Worm (Caenorhabditis elegans) whole organism, L4 larva: ENCODE results near the gene F59F5.7.

Experiments
- D1046.2 ChIP-seq: fragments of 200-800 bp; sonication (Bioruptor generic); IDR thresholded peaks from 2 replicates; pipeline ENCODE4 v1.3.6; 2022; ENCODE audit warnings: missing genetic modification characterization, missing compliant biosample characterization
- F10B5.3 ChIP-seq: sonication (generic microtip); optimal IDR thresholded peaks from 2 replicates; lab custom pipeline; 2016; ENCODE audit warnings: mild to moderate bottlenecking, missing genetic modification characterization, missing compliant biosample characterization
- R02D3.7 ChIP-seq: fragments of 150-350 bp; sonication (generic microtip); optimal IDR thresholded peaks from 3 replicates; lab custom pipeline; 2014; ENCODE audit warnings: missing biosample characterization, missing genetic modification characterization
- T20F7.1 ChIP-seq: fragments of 200-800 bp; sonication (Bioruptor generic); optimal IDR thresholded peaks from 2 replicates; lab custom pipeline; 2018; ENCODE audit warnings: mild to moderate bottlenecking, missing genetic modification characterization, missing compliant biosample characterization
- Y5F2A.4 ChIP-seq: fragments of 200-800 bp; sonication (Bioruptor generic); optimal IDR thresholded peaks from 2 replicates; lab custom pipeline; 2018; ENCODE audit warnings: mild to moderate bottlenecking, missing genetic modification characterization, missing compliant biosample characterization
- Y75B8A.6 ChIP-seq: fragments of 200-800 bp; sonication (Bioruptor generic); IDR thresholded peaks from 2 replicates; pipeline ENCODE4 v1.3.6; 2022; ENCODE audit warnings: missing genetic modification reagents, missing genetic modification characterization, missing compliant biosample characterization
- aha-1 ChIP-seq: fragments of 150-350 bp; peaks from one replicate; lab custom pipeline; 2014; ENCODE audit warnings: missing biosample characterization, missing genetic modification characterization
- aly-2 ChIP-seq: sonication (generic microtip); optimal IDR thresholded peaks from 2 replicates; lab custom pipeline; 2018; ENCODE audit warnings: missing biosample characterization, missing genetic modification characterization
- ama-1 ChIP-seq: fragments of 150-350 bp; optimal IDR thresholded peaks from 2 replicates; lab custom pipeline; 2014; ENCODE audit warnings: inconsistent platforms, mixed read lengths
- arid-1 ChIP-seq: fragments of 200-800 bp; sonication (Bioruptor generic); conservative IDR thresholded peaks from 2 replicates; pipeline ENCODE4 v1.3.6; 2022; ENCODE audit warnings: missing genetic modification reagents, missing genetic modification characterization, missing compliant biosample characterization
- attf-4 ChIP-seq: sonication (generic microtip); optimal IDR thresholded peaks from 3 replicates; lab custom pipeline; 2017; ENCODE audit warnings: missing biosample characterization, missing genetic modification characterization
- ceh-20 ChIP-seq: fragments of 200-800 bp; sonication (Bioruptor generic); IDR thresholded peaks from 2 replicates; pipeline ENCODE4 v1.3.6; 2022; ENCODE audit warnings: missing genetic modification reagents, missing genetic modification characterization, missing compliant biosample characterization
- ceh-44 ChIP-seq: fragments of 200-800 bp; sonication (Bioruptor generic); IDR thresholded peaks from 2 replicates; pipeline ENCODE4 v1.3.6; 2022; ENCODE audit warnings: missing genetic modification reagents, missing genetic modification characterization, missing compliant biosample characterization
- ceh-62 ChIP-seq: sonication (generic microtip); optimal IDR thresholded peaks from 2 replicates; lab custom pipeline; 2017; ENCODE audit warnings: missing biosample characterization, missing genetic modification characterization
- ces-1 ChIP-seq: fragments of 150-350 bp; sonication (generic microtip); optimal IDR thresholded peaks from 4 replicates; lab custom pipeline; 2014; ENCODE audit warnings: missing biosample characterization, missing genetic modification reagents, missing genetic modification characterization
- ctbp-1 ChIP-seq: fragments of 200-800 bp; sonication (Bioruptor generic); IDR thresholded peaks from 2 replicates; pipeline ENCODE4 v1.3.6; 2022; ENCODE audit warnings: missing genetic modification reagents, missing genetic modification characterization, missing compliant biosample characterization
- daf-16 ChIP-seq, 3 experiments: sonication (generic microtip); optimal IDR thresholded peaks; 2 replicates each; lab custom pipeline; 2016 to 2017; ENCODE audit warnings: missing genetic modification characterization in 3 of 3, missing genetic modification reagents in 3 of 3, mild to moderate bottlenecking in 2 of 3, missing compliant biosample characterization in 2 of 3, missing biosample characterization in 1 of 3, moderate library complexity in 1 of 3
- daf-8 ChIP-seq: fragments of 200-800 bp; sonication (Bioruptor generic); IDR thresholded peaks from 2 replicates; pipeline ENCODE4 v1.3.6; 2022; ENCODE audit warnings: missing genetic modification characterization, missing compliant biosample characterization
- dmd-8 ChIP-seq: fragments of 200-800 bp; sonication (Bioruptor generic); IDR thresholded peaks from 2 replicates; pipeline ENCODE4 v1.3.6; 2022; ENCODE audit warnings: missing genetic modification characterization, missing compliant biosample characterization
- dpl-1 ChIP-seq: fragments of 150-350 bp; optimal IDR thresholded peaks from 2 replicates; lab custom pipeline; 2014; ENCODE audit warnings: missing biosample characterization, missing genetic modification reagents, missing genetic modification characterization
- egl-27 ChIP-seq: sonication (generic microtip); optimal IDR thresholded peaks from 3 replicates; lab custom pipeline; 2017; ENCODE audit warnings: missing biosample characterization, missing genetic modification reagents, missing genetic modification characterization
- egl-43 ChIP-seq: fragments of 200-800 bp; sonication (Bioruptor generic); IDR thresholded peaks from 2 replicates; pipeline ENCODE4 v1.3.6; 2022; ENCODE audit warnings: missing genetic modification reagents, missing genetic modification characterization, missing compliant biosample characterization
- fos-1 ChIP-seq: fragments of 150-350 bp; optimal IDR thresholded peaks from 2 replicates; lab custom pipeline; 2014; ENCODE audit warnings: missing biosample characterization, missing genetic modification characterization
- gei-8 ChIP-seq: fragments of 200-800 bp; sonication (Bioruptor generic); optimal IDR thresholded peaks from 2 replicates; lab custom pipeline; 2018; ENCODE audit warnings: mild to moderate bottlenecking, missing genetic modification characterization, missing compliant biosample characterization
- hif-1 ChIP-seq, 2 experiments: sonication (generic microtip); optimal IDR thresholded peaks; 2 replicates each; lab custom pipeline; 2016 to 2017; ENCODE audit warnings: missing compliant biosample characterization in 2 of 2, missing genetic modification characterization in 2 of 2, missing genetic modification reagents in 2 of 2, missing genotype in 2 of 2, mild to moderate bottlenecking in 1 of 2
- hlh-30 ChIP-seq: sonication (generic microtip); optimal IDR thresholded peaks from 2 replicates; lab custom pipeline; 2017; ENCODE audit warnings: antibody characterized with exemption, mild to moderate bottlenecking, missing genetic modification characterization, missing compliant biosample characterization; ENCODE audit not compliant: insufficient read depth
- hmg-1.1 ChIP-seq: fragments of 200-800 bp; sonication (Bioruptor generic); IDR thresholded peaks from 2 replicates; pipeline ENCODE4 v1.3.6; 2022; ENCODE audit warnings: missing genetic modification reagents, missing genetic modification characterization, missing compliant biosample characterization
- lim-7 ChIP-seq: fragments of 200-800 bp; sonication (Bioruptor generic); IDR thresholded peaks from 2 replicates; pipeline ENCODE4 v1.3.6; 2022; ENCODE audit warnings: missing genetic modification characterization, missing compliant biosample characterization
- lin-29 ChIP-seq: fragments of 200-800 bp; sonication (Bioruptor generic); IDR thresholded peaks from 2 replicates; pipeline ENCODE4 v1.3.6; 2022; ENCODE audit warnings: missing genetic modification reagents, missing genetic modification characterization, missing compliant biosample characterization
- lin-39 ChIP-seq: fragments of 150-350 bp; optimal IDR thresholded peaks from 2 replicates; lab custom pipeline; 2014; ENCODE audit warnings: missing biosample characterization, missing genetic modification reagents, missing genetic modification characterization
- lir-3 ChIP-seq: sonication (generic microtip); optimal IDR thresholded peaks from 2 replicates; lab custom pipeline; 2016; ENCODE audit warnings: mild to moderate bottlenecking, missing genetic modification characterization, missing compliant biosample characterization
- mdl-1 ChIP-seq, 2 experiments: fragments of 150-350 bp in 1 of 2; sonication (generic microtip) in 1 of 2; optimal IDR thresholded peaks; 2 replicates each; lab custom pipeline; 2014 to 2017; ENCODE audit warnings: missing biosample characterization in 2 of 2, missing genetic modification characterization in 2 of 2
- mep-1 ChIP-seq: fragments of 150-350 bp; sonication (generic microtip); optimal IDR thresholded peaks from 3 replicates; lab custom pipeline; 2014; ENCODE audit warnings: missing biosample characterization, missing genetic modification characterization
- mes-2 ChIP-seq: sonication (generic microtip); optimal IDR thresholded peaks from 2 replicates; lab custom pipeline; 2016; ENCODE audit warnings: missing genotype, mild to moderate bottlenecking, missing genetic modification characterization, missing compliant biosample characterization; ENCODE audit not compliant: poor library complexity, severe bottlenecking
- nhr-10 ChIP-seq: fragments of 150-350 bp; optimal IDR thresholded peaks from 2 replicates; lab custom pipeline; 2014; ENCODE audit warnings: missing biosample characterization, missing genetic modification characterization
- nhr-102 ChIP-seq: sonication (generic microtip); optimal IDR thresholded peaks from 2 replicates; lab custom pipeline; 2016; ENCODE audit warnings: mild to moderate bottlenecking, missing genetic modification characterization, moderate library complexity, missing compliant biosample characterization
- nhr-25 ChIP-seq: sonication (generic microtip); optimal IDR thresholded peaks from 2 replicates; lab custom pipeline; 2017; ENCODE audit warnings: missing genetic modification characterization, mild to moderate bottlenecking, missing compliant biosample characterization, antibody characterized with exemption, moderate library complexity, borderline replicate concordance; ENCODE audit not compliant: insufficient read depth
- nhr-28 ChIP-seq: fragments of 150-350 bp; optimal IDR thresholded peaks from 2 replicates; lab custom pipeline; 2014; ENCODE audit warnings: missing biosample characterization, missing genetic modification characterization
- nhr-41 ChIP-seq: fragments of 200-800 bp; sonication (Bioruptor generic); IDR thresholded peaks from 2 replicates; pipeline ENCODE4 v1.3.6; 2022; ENCODE audit warnings: missing genetic modification reagents, missing genetic modification characterization, missing compliant biosample characterization
- nhr-42 ChIP-seq: fragments of 200-800 bp; sonication (Bioruptor generic); IDR thresholded peaks from 2 replicates; pipeline ENCODE4 v1.3.6; 2022; ENCODE audit warnings: missing genetic modification characterization, missing compliant biosample characterization
- nhr-48 ChIP-seq: sonication (generic microtip); optimal IDR thresholded peaks from 2 replicates; lab custom pipeline; 2016; ENCODE audit warnings: mild to moderate bottlenecking, missing genetic modification characterization, missing compliant biosample characterization
- skn-1 ChIP-seq: fragments of 150-350 bp; optimal IDR thresholded peaks from 2 replicates; lab custom pipeline; 2014; ENCODE audit warnings: missing biosample characterization, missing genetic modification characterization
- spr-3 ChIP-seq: fragments of 200-800 bp; sonication (Bioruptor generic); optimal IDR thresholded peaks from 2 replicates; lab custom pipeline; 2018; ENCODE audit warnings: mild to moderate bottlenecking, missing genetic modification characterization, missing compliant biosample characterization
- unc-39 ChIP-seq: sonication (generic microtip); optimal IDR thresholded peaks from 2 replicates; lab custom pipeline; 2017; ENCODE audit warnings: missing biosample characterization, missing genetic modification characterization
- unc-62 ChIP-seq, 3 experiments: fragments of 150-350 bp in 1 of 3; sonication (generic microtip); optimal IDR thresholded peaks in 2 of 3; peaks in 1 of 3; 1 replicate in 1 of 3; 2 replicates in 2 of 3; lab custom pipeline; 2014 to 2017; ENCODE audit warnings: missing biosample characterization in 3 of 3, missing genetic modification characterization in 3 of 3, missing genetic modification reagents in 3 of 3, missing genotype in 1 of 3
- zfp-3 ChIP-seq: fragments of 200-800 bp; sonication (Bioruptor generic); conservative IDR thresholded peaks from 2 replicates; pipeline ENCODE4 v1.3.6; 2022; ENCODE audit warnings: missing genetic modification reagents, missing genetic modification characterization, missing compliant biosample characterization
- zip-2 ChIP-seq: fragments of 150-350 bp; optimal IDR thresholded peaks from 2 replicates; lab custom pipeline; 2014; ENCODE audit warnings: missing biosample characterization, missing genetic modification characterization
- ztf-7 ChIP-seq: fragments of 150-350 bp; optimal IDR thresholded peaks from 2 replicates; lab custom pipeline; 2014; ENCODE audit warnings: missing biosample characterization, missing genetic modification characterization

Gene F59F5.7

DNA sequence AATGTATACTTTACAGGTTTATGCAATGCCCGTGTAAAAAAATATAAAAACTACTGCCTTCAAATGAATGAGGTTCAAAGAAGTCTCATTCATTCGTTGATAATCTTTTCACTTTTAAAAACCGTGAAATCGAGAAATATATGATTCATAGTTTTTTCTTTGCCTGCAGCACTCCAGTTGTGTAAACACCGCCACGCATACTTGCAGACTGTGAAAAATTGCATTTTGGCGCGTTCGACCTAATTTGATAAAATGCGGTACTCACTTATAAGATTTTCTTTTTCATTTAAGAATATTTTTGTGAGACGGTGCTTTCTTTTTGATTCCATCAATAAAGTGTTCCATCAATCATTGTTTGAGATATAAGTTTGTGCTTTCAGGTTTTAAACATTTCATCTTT, 7.5 kb downstream of the F59F5.7 start:
- TF ChIP-seq fos-1 (tag; lab: Kevin White, UChicago) (no peak), Y75B8A.6 (GFP tag; lab: Robert Waterston, UW) (no peak), unc-62 (GFP tag; optimal IDR thresholded peaks at IDR 0.05 in 1 of 2; lab: Kevin White, UChicago) (peak in 1 of 2 experiments; percentile 11), unc-62 (tag; optimal IDR thresholded peaks at IDR 0.05; lab: Kevin White, UChicago) (no peak), aly-2 (tag; lab: Kevin White, UChicago) (no peak), mep-1 (tag; lab: Kevin White, UChicago) (peak; percentile 60), arid-1 (GFP tag; lab: Robert Waterston, UW) (no peak), aha-1 (tag; lab: Kevin White, UChicago) (peak; percentile 75), nhr-41 (GFP tag; lab: Robert Waterston, UW) (no peak), gei-8 (GFP tag; lab: Kevin White, UChicago) (no peak), hif-1 (tag; optimal IDR thresholded peaks at IDR 0.05; lab: Kevin White, UChicago) (no peak), ctbp-1 (GFP tag; lab: Robert Waterston, UW) (no peak), nhr-28 (tag; lab: Kevin White, UChicago) (no peak), mdl-1 (tag; optimal IDR thresholded peaks at IDR 0.05; lab: Kevin White, UChicago) (no peak), spr-3 (GFP tag; lab: Kevin White, UChicago) (no peak), attf-4 (tag; lab: Kevin White, UChicago) (no peak), lim-7 (GFP tag; lab: Robert Waterston, UW) (no peak), ces-1 (peak; percentile 17), nhr-102 (tag; lab: Kevin White, UChicago) (no peak), daf-16 (GFP tag; optimal IDR thresholded peaks at IDR 0.05; lab: Kevin White, UChicago) (no peak), daf-16 (tag; optimal IDR thresholded peaks at IDR 0.05; lab: Kevin White, UChicago) (peak; percentile 36), nhr-10 (no peak), hmg-1.1 (GFP tag; lab: Robert Waterston, UW) (peak; percentile 56), hlh-30 (tag; lab: Kevin White, UChicago) (peak; percentile 5), daf-8 (GFP tag; lab: Robert Waterston, UW) (no peak), dpl-1 (GFP tag; lab: Kevin White, UChicago) (peak; percentile 66)

DNA sequence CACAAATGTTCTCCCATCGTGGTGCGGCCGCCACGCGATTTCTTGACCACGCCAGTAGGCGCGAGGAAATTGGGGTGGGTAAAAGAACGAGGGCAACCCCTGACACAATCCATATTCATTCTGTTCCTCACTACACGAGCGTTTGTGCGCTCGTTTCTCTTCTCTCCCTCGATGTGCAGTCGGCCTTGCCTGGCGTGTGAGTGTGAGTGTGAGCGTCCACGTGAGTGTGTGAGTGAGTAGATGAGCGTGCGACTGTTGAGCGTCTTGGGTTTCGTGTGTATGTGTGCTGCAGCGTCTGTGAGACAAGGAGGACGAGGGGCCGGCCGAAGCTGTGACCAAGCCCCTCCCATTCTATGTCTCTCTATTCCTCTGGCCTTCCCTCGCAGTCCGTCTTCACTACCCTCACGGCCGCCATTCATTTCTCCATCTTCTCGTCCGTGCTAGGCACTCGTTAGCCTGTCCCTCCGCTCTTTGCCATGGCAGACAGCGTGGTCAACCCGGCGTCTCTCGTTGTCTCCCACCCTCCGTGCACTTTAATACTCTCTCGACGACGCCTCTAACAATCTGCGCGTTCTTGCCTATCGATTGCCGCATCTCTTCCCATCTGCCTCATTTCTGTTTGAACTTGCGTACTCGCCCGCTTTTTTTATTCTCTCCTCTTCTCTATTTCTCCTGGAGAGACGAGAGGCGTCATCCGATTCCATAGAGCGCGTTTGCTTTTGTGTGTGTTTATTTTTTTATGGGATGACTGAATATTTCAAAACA, 9.3 kb downstream of the F59F5.7 start:
- TF ChIP-seq R02D3.7 (tag; lab: Kevin White, UChicago) (no peak), nhr-48 (tag; lab: Kevin White, UChicago) (peak; percentile 95), lin-29 (GFP tag; lab: Robert Waterston, UW) (no peak; the same call in 1 of the 2 replicates), nhr-102 (tag; lab: Kevin White, UChicago) (peak; percentile 80), zfp-3 (no peak), D1046.2 (GFP tag; lab: Robert Waterston, UW) (0 out of 2 replicates have a peak, but pooled peaks have one; percentile 8), zip-2 (tag; lab: Kevin White, UChicago) (peak; percentile 26), nhr-42 (GFP tag; lab: Robert Waterston, UW) (peak; percentile 61), nhr-25 (peak; percentile 32), skn-1 (tag; lab: Kevin White, UChicago) (no peak), ceh-44 (GFP tag; lab: Robert Waterston, UW) (no peak), lin-39 (tag; lab: Kevin White, UChicago) (no peak), egl-27 (tag; lab: Kevin White, UChicago) (no peak), nhr-28 (tag; lab: Kevin White, UChicago) (peak; percentile 89), mes-2 (tag; lab: Kevin White, UChicago) (peak; percentile 81), Y5F2A.4 (GFP tag; lab: Kevin White, UChicago) (no peak), F10B5.3 (tag; lab: Kevin White, UChicago) (peak; percentile 84), ama-1 (lab: Kevin White, UChicago) (peak; percentile 21), dmd-8 (GFP tag; lab: Robert Waterston, UW) (0 out of 2 replicates have a peak, but pooled peaks have one; percentile 48), egl-43 (GFP tag; lab: Robert Waterston, UW) (peak; percentile 92), ztf-7 (tag; lab: Kevin White, UChicago) (peak; percentile 21), ceh-20 (GFP tag; lab: Robert Waterston, UW) (peak; percentile 79), aha-1 (tag; lab: Kevin White, UChicago) (peak; percentile 100), ceh-62 (tag; lab: Kevin White, UChicago) (no peak), lir-3 (peak; percentile 77), T20F7.1 (GFP tag; lab: Kevin White, UChicago) (peak; percentile 78), unc-39 (no peak), Y75B8A.6 (GFP tag; lab: Robert Waterston, UW) (no peak)
